Worm (Caenorhabditis elegans) whole organism, midembryonic: ENCODE data around the gene B0507.3.

Experiments
- tab-1 ChIP-seq: fragments of 200-800 bp; sonication (Bioruptor generic); IDR thresholded peaks from 2 replicates; pipeline ENCODE4 v1.3.6; 2022; ENCODE audit warnings: missing genetic modification characterization, missing compliant biosample characterization
- ztf-29 ChIP-seq: fragments of 200-800 bp; sonication (Bioruptor generic); IDR thresholded peaks from 2 replicates; pipeline ENCODE4 v1.3.6; 2022; ENCODE audit warnings: missing genetic modification reagents, missing genetic modification characterization, missing compliant biosample characterization

DNA sequence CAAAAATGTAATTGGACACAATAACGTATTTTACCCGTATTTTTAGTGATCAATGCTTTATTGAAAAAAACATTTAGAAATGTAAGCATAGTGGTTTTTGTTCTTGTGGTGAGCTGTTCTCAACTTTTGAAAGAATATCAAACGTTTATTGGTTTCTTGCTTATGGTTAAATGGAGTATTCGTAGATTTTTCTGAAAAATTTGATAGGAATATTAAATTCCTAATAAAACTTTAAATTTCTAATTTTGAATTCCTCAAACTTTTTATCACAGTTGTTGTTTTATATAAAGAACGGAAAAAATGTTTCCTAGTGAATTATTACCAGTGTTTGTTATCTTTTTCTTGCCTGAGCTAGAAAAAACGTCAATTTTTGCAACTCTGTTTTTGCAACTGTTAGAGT lies 15.3 kb upstream of the B0507.3 start, which contains the start of gene B0507.5:
- TF ChIP-seq ztf-29 (GFP tag; lab: Robert Waterston, UW), result no peak
- TF ChIP-seq tab-1, result no peak
